Fruit fly (Drosophila melanogaster) whole organism, adult: ENCODE results near the gene CG15865.

Experiments used
- CG11617 ChIP-seq: fragments of 200-800 bp; sonication (Bioruptor generic); optimal IDR thresholded peaks from 2 replicates; lab custom pipeline; 2017; ENCODE audit warnings: mild to moderate bottlenecking, missing biosample characterization, missing genetic modification reagents, missing genetic modification characterization
- CG12768 ChIP-seq: fragments of 200-800 bp; sonication (Bioruptor generic); optimal IDR thresholded peaks from 2 replicates; lab custom pipeline; 2017; ENCODE audit warnings: missing biosample characterization, missing genetic modification characterization, mild to moderate bottlenecking, moderate library complexity, missing genetic modification reagents
- CG14711 ChIP-seq: fragments of 200-800 bp; sonication (Bioruptor generic); optimal IDR thresholded peaks from 2 replicates; lab custom pipeline; 2018; ENCODE audit warnings: missing biosample characterization, mild to moderate bottlenecking, missing genetic modification characterization, moderate library complexity
- CG1620 ChIP-seq: fragments of 200-800 bp; sonication (Bioruptor generic); optimal IDR thresholded peaks from 2 replicates; lab custom pipeline; 2016; ENCODE audit warnings: missing biosample characterization, missing genetic modification characterization
- CG33017 ChIP-seq: fragments of 200-800 bp; sonication (Bioruptor generic); optimal IDR thresholded peaks from 2 replicates; lab custom pipeline; 2018; ENCODE audit warnings: missing biosample characterization, mild to moderate bottlenecking, missing genetic modification characterization, moderate library complexity
- CG5204 ChIP-seq: fragments of 200-800 bp; sonication (Bioruptor generic); optimal IDR thresholded peaks from 2 replicates; lab custom pipeline; 2016; ENCODE audit warnings: missing biosample characterization, missing genetic modification characterization
- CG7045 ChIP-seq: fragments of 200-800 bp; sonication (Bioruptor generic); optimal IDR thresholded peaks from 2 replicates; lab custom pipeline; 2017; ENCODE audit warnings: missing biosample characterization, mild to moderate bottlenecking, missing genetic modification characterization
- CG7101 ChIP-seq: fragments of 200-800 bp; sonication (Bioruptor generic); optimal IDR thresholded peaks from 2 replicates; lab custom pipeline; 2018; ENCODE audit warnings: missing biosample characterization, mild to moderate bottlenecking, missing genetic modification characterization, moderate library complexity
- Clk ChIP-seq: fragments of 200-800 bp; sonication (Bioruptor generic); optimal IDR thresholded peaks from 2 replicates; lab custom pipeline; 2017; ENCODE audit warnings: missing biosample characterization, missing genetic modification characterization
- Crg-1 ChIP-seq: fragments of 200-800 bp; sonication (Bioruptor generic); optimal IDR thresholded peaks from 2 replicates; lab custom pipeline; 2016; ENCODE audit warnings: missing biosample characterization, missing genetic modification characterization
- Hr96 ChIP-seq: fragments of 200-800 bp; sonication (Bioruptor generic); optimal IDR thresholded peaks from 2 replicates; lab custom pipeline; 2016; ENCODE audit warnings: missing biosample characterization, missing genetic modification characterization
- Mnt ChIP-seq: fragments of 200-800 bp; sonication (Bioruptor generic); optimal IDR thresholded peaks from 2 replicates; lab custom pipeline; 2016; ENCODE audit warnings: missing biosample characterization, mild to moderate bottlenecking, missing genetic modification characterization
- bab1 ChIP-seq: fragments of 200-800 bp; sonication (Bioruptor generic); optimal IDR thresholded peaks from 3 replicates; lab custom pipeline; 2019; ENCODE audit warnings: missing biosample characterization, mild to moderate bottlenecking, missing genetic modification characterization, moderate library complexity
- cic ChIP-seq: fragments of 200-800 bp; sonication (Bioruptor generic); optimal IDR thresholded peaks from 2 replicates; lab custom pipeline; 2017; ENCODE audit warnings: missing biosample characterization, mild to moderate bottlenecking, missing genetic modification characterization, moderate library complexity
- cnc ChIP-seq, 2 experiments: fragments of >200 bp; optimal IDR thresholded peaks; 2 replicates each; lab custom pipeline; 2017
- kay ChIP-seq: fragments of 200-800 bp; sonication (Bioruptor generic); peaks from one replicate; lab custom pipeline; 2016; ENCODE audit warnings: missing biosample characterization, missing genetic modification characterization, borderline replicate concordance
- ovo ChIP-seq: fragments of 200-800 bp; sonication (Bioruptor generic); optimal IDR thresholded peaks from 2 replicates; lab custom pipeline; 2016; ENCODE audit warnings: missing biosample characterization, missing genetic modification characterization
- pad ChIP-seq: fragments of 200-800 bp; sonication (Bioruptor generic); optimal IDR thresholded peaks from 3 replicates; lab custom pipeline; 2017; ENCODE audit warnings: missing biosample characterization, missing genetic modification characterization, mild to moderate bottlenecking, moderate library complexity, missing genetic modification reagents
- tj ChIP-seq: fragments of 200-800 bp; sonication (Bioruptor generic); optimal IDR thresholded peaks from 3 replicates; lab custom pipeline; 2017; ENCODE audit warnings: missing biosample characterization, mild to moderate bottlenecking, missing genetic modification characterization, moderate library complexity
- toe ChIP-seq: fragments of 200-800 bp; sonication (Bioruptor generic); optimal IDR thresholded peaks from 2 replicates; lab custom pipeline; 2016; ENCODE audit warnings: missing biosample characterization, missing genetic modification characterization

CG15865 gene

dm6 chrX:16660632-16661031 is 3.6 kb downstream of the CG15865 start:
- no peak for TF ChIP-seq bab1
- no peak for TF ChIP-seq CG7045
- no peak for TF ChIP-seq cnc (optimal IDR thresholded peaks at IDR 0.05; lab: Kevin White, UChicago)
- TF ChIP-seq kay (GFP tag; lab: Kevin White, UChicago), result no peak
- no peak for TF ChIP-seq Clk (GFP tag; lab: Kevin White, UChicago)
- no peak for TF ChIP-seq CG12768 (GFP tag; lab: Kevin White, UChicago)
- TF ChIP-seq cic (GFP tag; lab: Kevin White, UChicago), result no peak
- TF ChIP-seq CG5204 (GFP tag; lab: Kevin White, UChicago), result no peak
- no peak for TF ChIP-seq CG11617 (GFP tag; lab: Kevin White, UChicago)
- TF ChIP-seq Mnt (GFP tag; lab: Kevin White, UChicago), result no peak
- no peak for TF ChIP-seq Crg-1 (GFP tag; lab: Kevin White, UChicago)

DNA sequence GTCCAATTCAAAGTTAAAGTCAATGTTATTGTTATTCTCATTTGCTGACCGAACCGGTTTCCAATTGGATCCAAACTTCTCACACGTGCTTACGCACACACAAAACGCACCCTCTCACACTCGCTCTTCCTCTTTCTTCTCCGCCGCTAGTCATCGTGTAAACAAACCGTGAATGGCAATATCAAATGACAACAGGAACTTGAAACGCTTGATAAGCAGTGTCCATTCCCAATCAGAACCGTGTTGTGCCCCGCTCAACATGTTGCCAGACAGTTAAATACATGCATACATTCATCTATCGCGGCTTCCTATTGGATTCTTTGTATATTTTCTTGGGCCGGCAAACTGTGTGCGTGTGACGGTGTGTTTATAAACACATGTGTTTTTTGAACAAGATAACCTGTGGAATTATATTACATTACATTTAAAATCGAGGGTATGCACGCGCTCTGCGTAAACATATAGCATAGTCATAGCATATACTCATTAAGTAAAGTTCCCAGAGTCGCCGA is 8.5 kb downstream of the CG15865 start:
- TF ChIP-seq tj (peak; percentile 82), toe (GFP tag; lab: Kevin White, UChicago) (no peak), CG7101 (tag; lab: Kevin White, UChicago) (peak; percentile 4), CG11617 (GFP tag; lab: Kevin White, UChicago) (no peak), Clk (GFP tag; lab: Kevin White, UChicago) (no peak), bab1 (peak; percentile 9), CG7045 (no peak), kay (GFP tag; lab: Kevin White, UChicago) (no peak), CG12768 (GFP tag; lab: Kevin White, UChicago) (no peak), CG5204 (GFP tag; lab: Kevin White, UChicago) (no peak), ovo (GFP tag; lab: Kevin White, UChicago) (peak; percentile 73), cnc (optimal IDR thresholded peaks at IDR 0.05; lab: Kevin White, UChicago) (peak; percentile 43 to 44), CG33017 (tag; lab: Kevin White, UChicago) (no peak), Mnt (GFP tag; lab: Kevin White, UChicago) (peak; percentile 96), Hr96 (GFP tag; lab: Kevin White, UChicago) (no peak), CG1620 (GFP tag; lab: Kevin White, UChicago) (no peak), pad (GFP tag; lab: Kevin White, UChicago) (peak; percentile 5), Crg-1 (GFP tag; lab: Kevin White, UChicago) (no peak), cic (GFP tag; lab: Kevin White, UChicago) (peak; percentile 98), CG14711 (tag; lab: Kevin White, UChicago) (no peak)

DNA sequence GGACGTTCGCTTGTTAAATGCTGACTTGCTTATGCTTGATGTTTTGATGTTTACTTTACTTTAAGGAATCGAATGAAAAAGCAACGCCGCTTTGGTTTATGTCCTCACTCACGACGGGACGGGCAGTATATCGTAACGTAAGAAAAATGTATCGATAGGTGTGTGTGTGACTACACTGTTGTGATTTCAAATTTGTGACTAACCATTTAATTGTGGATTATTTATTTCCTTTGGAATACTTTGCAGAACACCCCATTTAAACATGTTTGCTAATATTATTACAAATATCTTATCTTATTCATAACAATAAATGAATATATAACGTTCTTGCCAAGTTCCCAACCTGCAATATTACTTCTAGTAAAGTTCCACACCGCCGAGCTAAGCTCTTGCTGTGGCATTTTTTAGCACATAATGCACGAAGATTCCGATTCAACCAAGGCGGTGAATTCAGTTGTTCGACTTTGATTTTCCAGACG is 9.3 kb downstream of the CG15865 start, which contains the start of the genes Nemp and r:
Gene Nemp, minus strand, starts transcription at position 85 of the 479 bp plus-strand sequence.
Gene r, plus strand, starts transcription at position 429 of the 479 bp plus-strand sequence.
- TF ChIP-seq Crg-1 (GFP tag; lab: Kevin White, UChicago), result no peak
- TF ChIP-seq CG14711 (tag; lab: Kevin White, UChicago), result no peak
- TF ChIP-seq tj, result peak; percentile 44

DNA sequence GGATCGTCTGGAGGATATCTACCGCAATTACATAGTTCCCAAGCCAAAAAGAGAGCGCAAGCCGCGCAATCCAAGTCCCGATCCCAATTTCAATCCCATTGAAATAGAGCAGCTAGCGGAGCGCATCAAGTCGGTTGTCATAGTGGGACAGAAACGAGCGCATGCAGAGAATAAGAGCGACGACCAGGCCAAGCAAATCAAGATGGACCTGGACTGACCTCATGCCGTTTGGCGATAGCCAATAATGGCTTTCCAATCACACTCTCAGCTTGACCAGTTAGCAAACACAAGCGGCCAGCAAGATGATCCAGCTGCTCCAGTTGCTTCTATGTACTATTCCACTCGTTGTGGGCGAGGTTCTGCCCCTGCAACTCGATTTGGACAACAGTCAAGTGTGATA is 12.6 kb downstream of the CG15865 start:
- no peak for TF ChIP-seq cnc (optimal IDR thresholded peaks at IDR 0.05; lab: Kevin White, UChicago)
- TF ChIP-seq ovo (GFP tag; lab: Kevin White, UChicago), result no peak
- TF ChIP-seq Crg-1 (GFP tag; lab: Kevin White, UChicago), result no peak
- TF ChIP-seq CG14711 (tag; lab: Kevin White, UChicago), result no peak
- no peak for TF ChIP-seq CG7045
- TF ChIP-seq CG11617 (GFP tag; lab: Kevin White, UChicago), result no peak
- no peak for TF ChIP-seq Hr96 (GFP tag; lab: Kevin White, UChicago)
- TF ChIP-seq CG33017 (tag; lab: Kevin White, UChicago), result no peak
- no peak for TF ChIP-seq CG5204 (GFP tag; lab: Kevin White, UChicago)
- no peak for TF ChIP-seq CG1620 (GFP tag; lab: Kevin White, UChicago)
- no peak for TF ChIP-seq tj

- TF ChIP-seq Crg-1 (GFP tag; lab: Kevin White, UChicago) (peak; percentile 41), Clk (GFP tag; lab: Kevin White, UChicago) (no peak), CG7101 (tag; lab: Kevin White, UChicago) (peak; percentile 41), pad (GFP tag; lab: Kevin White, UChicago) (peak; percentile 29), cic (GFP tag; lab: Kevin White, UChicago) (no peak), CG1620 (GFP tag; lab: Kevin White, UChicago) (no peak), kay (GFP tag; lab: Kevin White, UChicago) (no peak), CG33017 (tag; lab: Kevin White, UChicago) (no peak), bab1 (peak; percentile 35), cnc (optimal IDR thresholded peaks at IDR 0.05; lab: Kevin White, UChicago) (no peak), CG14711 (tag; lab: Kevin White, UChicago) (peak; percentile 4), CG5204 (GFP tag; lab: Kevin White, UChicago) (peak; percentile 12)
These were observed 13.2 kb downstream of the CG15865 start, which contains the start of the genes CG32573 and CG42512 for dm6 chrX:16651098-16651497. Gene CG32573 (plus strand): TSS chrX:16651376. Gene CG42512 (plus strand): TSS chrX:16651376.
